Fruit fly (Drosophila melanogaster): ENCODE results near the gene AIF.

AIF gene

dm6 chr2L:2168184-2168893, 16.8 kb downstream of the AIF start (continued):
- TF ChIP-seq CG6792 (GFP tag; optimal IDR thresholded peaks at IDR 0.05) (no peak), CG6163 (GFP tag; IDR thresholded peaks at IDR 0.05) (peak; percentile 90), net (GFP tag; optimal IDR thresholded peaks at IDR 0.05) (peak; percentile 57), CG1621 (tag; optimal IDR thresholded peaks at IDR 0.05) (peak; percentile 53), CG7368 (GFP tag; optimal IDR thresholded peaks at IDR 0.05) (peak; percentile 49), dsx (GFP tag; optimal IDR thresholded peaks at IDR 0.05; ENCODE audit: poor library complexity, severe bottlenecking) (peak; percentile 43), CG11762 (GFP tag; optimal IDR thresholded peaks at IDR 0.05; ENCODE audit: insufficient read depth) (peak; percentile 30), CG15336 (GFP tag; IDR thresholded peaks at IDR 0.05) (peak; percentile 77), Ets96B (tag; optimal IDR thresholded peaks at IDR 0.05) (peak; percentile 75), CG3919 (GFP tag; optimal IDR thresholded peaks at IDR 0.05) (peak; percentile 81)

dm6 chr2L:2168894-2169456, 17.4 kb downstream of the AIF start:
- TF ChIP-seq CG8632 (GFP tag; optimal IDR thresholded peaks at IDR 0.05), result no peak
- no peak for TF ChIP-seq CG10669 (GFP tag; optimal IDR thresholded peaks at IDR 0.05)
- TF ChIP-seq CG7368 (GFP tag; optimal IDR thresholded peaks at IDR 0.05), result no peak
- no peak for TF ChIP-seq Hr38 (GFP tag; optimal IDR thresholded peaks at IDR 0.05)
- TF ChIP-seq CG1621 (tag; optimal IDR thresholded peaks at IDR 0.05), result no peak
- TF ChIP-seq CG6276 (GFP tag; optimal IDR thresholded peaks at IDR 0.05), result no peak
- TF ChIP-seq Eip93F (GFP tag; optimal IDR thresholded peaks at IDR 0.05), result no peak
- TF ChIP-seq CG31627 (GFP tag; optimal IDR thresholded peaks at IDR 0.05), result no peak
- TF ChIP-seq fkh (GFP tag; optimal IDR thresholded peaks at IDR 0.05), result no peak
- no peak for TF ChIP-seq Ets96B (tag; optimal IDR thresholded peaks at IDR 0.05)
- TF ChIP-seq CG10631 (GFP tag; optimal IDR thresholded peaks at IDR 0.05), result no peak
- TF ChIP-seq svp (GFP tag), result peak; percentile 43
- no peak for TF ChIP-seq net (GFP tag; optimal IDR thresholded peaks at IDR 0.05)
- no peak for TF ChIP-seq Sox14 (GFP tag; optimal IDR thresholded peaks at IDR 0.05)
- TF ChIP-seq achi (GFP tag; optimal IDR thresholded peaks at IDR 0.05), result no peak
- TF ChIP-seq Sox102F (GFP tag; optimal IDR thresholded peaks at IDR 0.05), result no peak
- no peak for TF ChIP-seq Hr39 (GFP tag; optimal IDR thresholded peaks at IDR 0.05)
- no peak for TF ChIP-seq eg (GFP tag; IDR thresholded peaks at IDR 0.05)
- no peak for TF ChIP-seq Sox15 (GFP tag; optimal IDR thresholded peaks at IDR 0.05)
- TF ChIP-seq CG34406 (GFP tag; optimal IDR thresholded peaks at IDR 0.05), result no peak
- TF ChIP-seq Eip75B (GFP tag; optimal IDR thresholded peaks at IDR 0.05), result no peak
- TF ChIP-seq Gug (GFP tag; IDR thresholded peaks at IDR 0.05), result no peak
- TF ChIP-seq fd85E (GFP tag; optimal IDR thresholded peaks at IDR 0.05), result no peak
- 0 out of 3 replicates have a peak, but pooled peaks have one; percentile 5 for TF ChIP-seq CG6163 (GFP tag; IDR thresholded peaks at IDR 0.05)
- peak in 1 of 2 experiments; percentile 32 for TF ChIP-seq ss (GFP tag; optimal IDR thresholded peaks at IDR 0.05)
- TF ChIP-seq Lpt (GFP tag; optimal IDR thresholded peaks at IDR 0.05), result peak; percentile 4
- TF ChIP-seq Eip78C (GFP tag), result peak; percentile 29
- no peak for TF ChIP-seq esn (GFP tag; optimal IDR thresholded peaks at IDR 0.05)

dm6 chr2L:2171366-2172078, 20.0 kb downstream of the AIF start:
- TF ChIP-seq CG6854 (GFP tag; optimal IDR thresholded peaks at IDR 0.05) (peak; percentile 26), Sox15 (GFP tag; optimal IDR thresholded peaks at IDR 0.05) (no peak), Ets96B (tag; optimal IDR thresholded peaks at IDR 0.05) (no peak), CG10631 (GFP tag; optimal IDR thresholded peaks at IDR 0.05) (no peak), CG9139 (GFP tag; optimal IDR thresholded peaks at IDR 0.05) (no peak), dsx (GFP tag; optimal IDR thresholded peaks at IDR 0.05; ENCODE audit: poor library complexity, severe bottlenecking) (no peak), fkh (GFP tag; optimal IDR thresholded peaks at IDR 0.05) (peak; percentile 68), pdm3 (GFP tag; optimal IDR thresholded peaks at IDR 0.05) (no peak), CG8632 (GFP tag; optimal IDR thresholded peaks at IDR 0.05) (no peak), Met (GFP tag; optimal IDR thresholded peaks at IDR 0.05) (no peak), Gug (GFP tag; IDR thresholded peaks at IDR 0.05) (no peak), net (GFP tag; optimal IDR thresholded peaks at IDR 0.05) (no peak), cyc (GFP tag; optimal IDR thresholded peaks at IDR 0.05) (no peak), Blimp-1 (GFP tag; optimal IDR thresholded peaks at IDR 0.05) (no peak), topi (GFP tag; optimal IDR thresholded peaks at IDR 0.05) (no peak), Eip78C (GFP tag) (peak; percentile 28), eg (GFP tag; IDR thresholded peaks at IDR 0.05) (no peak), vri (GFP tag; optimal IDR thresholded peaks at IDR 0.05) (peak; percentile 58), achi (GFP tag; optimal IDR thresholded peaks at IDR 0.05) (no peak)
